Worm (Caenorhabditis elegans): Measurements from ENCODE around the gene exc-5.

- TF ChIP-seq C38D4.7 (GFP tag; optimal IDR thresholded peaks at IDR 0.05) (no peak), unc-3 (GFP tag; conservative IDR thresholded peaks at IDR 0.05) (no peak), unc-3 (tag; optimal IDR thresholded peaks at IDR 0.05) (no peak), zip-5 (tag; optimal IDR thresholded peaks at IDR 0.05) (no peak), ceh-30 (tag; optimal IDR thresholded peaks at IDR 0.05) (no peak), unc-86 (tag; optimal IDR thresholded peaks at IDR 0.05) (no peak), ceh-22 (tag; optimal IDR thresholded peaks at IDR 0.05) (no peak), rnt-1 (tag; optimal IDR thresholded peaks at IDR 0.05) (no peak), pha-4 (tag; optimal IDR thresholded peaks at IDR 0.05) (no peak), tbx-7 (tag; optimal IDR thresholded peaks at IDR 0.05) (no peak), nhr-232 (tag; optimal IDR thresholded peaks at IDR 0.05) (no peak), ztf-16 (tag; optimal IDR thresholded peaks at IDR 0.05) (no peak)
Observed at ce11 chrIV:8752492-8752891, 61.0 kb downstream of the exc-5 start.

All from whole organism, late embryonic.